Worm (Caenorhabditis elegans): ENCODE results near the gene Y41G9A.5.

The Y41G9A.5 gene

ce11 chrX:2960703-2961102 is 14.2 kb downstream of the Y41G9A.5 start:
- TF ChIP-seq ceh-36 (tag; optimal IDR thresholded peaks at IDR 0.05) (no peak), tbx-11 (GFP tag; IDR thresholded peaks at IDR 0.05) (no peak), flt-1 (GFP tag; IDR thresholded peaks at IDR 0.05) (no peak), sea-1 (GFP tag; conservative IDR thresholded peaks at IDR 0.05) (no peak), tra-4 (tag; optimal IDR thresholded peaks at IDR 0.05) (no peak), hmg-4 (GFP tag; optimal IDR thresholded peaks at IDR 0.05) (no peak), pes-1 (GFP tag; IDR thresholded peaks at IDR 0.05) (no peak), ceh-13 (GFP tag; optimal IDR thresholded peaks at IDR 0.05) (no peak), ama-1 (optimal IDR thresholded peaks at IDR 0.05) (no peak), scrt-1 (GFP tag; IDR thresholded peaks at IDR 0.05) (no peak), ets-7 (tag; optimal IDR thresholded peaks at IDR 0.05) (no peak), aly-1 (tag; optimal IDR thresholded peaks at IDR 0.05) (no peak), hnd-1 (tag; optimal IDR thresholded peaks at IDR 0.05) (no peak), tbx-37 (GFP tag; conservative IDR thresholded peaks at IDR 0.05) (no peak), F13C5.2 (tag; optimal IDR thresholded peaks at IDR 0.05) (no peak), B0310.2 (tag; optimal IDR thresholded peaks at IDR 0.05) (no peak), hmbx-1 (tag; optimal IDR thresholded peaks at IDR 0.05) (no peak)

ce11 chrX:2966252-2966651 is 19.8 kb downstream of the Y41G9A.5 start:
- TF ChIP-seq hmg-4 (GFP tag; optimal IDR thresholded peaks at IDR 0.05), result no peak
- no peak for TF ChIP-seq B0310.2 (tag; optimal IDR thresholded peaks at IDR 0.05)
- no peak for TF ChIP-seq ceh-13 (GFP tag; optimal IDR thresholded peaks at IDR 0.05)
- TF ChIP-seq tbx-37 (GFP tag; conservative IDR thresholded peaks at IDR 0.05), result no peak
- TF ChIP-seq ets-7 (tag; optimal IDR thresholded peaks at IDR 0.05), result no peak
- TF ChIP-seq scrt-1 (GFP tag; IDR thresholded peaks at IDR 0.05), result no peak
- no peak for TF ChIP-seq F13C5.2 (tag; optimal IDR thresholded peaks at IDR 0.05)
- TF ChIP-seq flt-1 (GFP tag; IDR thresholded peaks at IDR 0.05), result no peak
- TF ChIP-seq tbx-11 (GFP tag; IDR thresholded peaks at IDR 0.05), result no peak
- no peak for TF ChIP-seq aly-1 (tag; optimal IDR thresholded peaks at IDR 0.05)
- TF ChIP-seq ama-1 (optimal IDR thresholded peaks at IDR 0.05), result no peak
- TF ChIP-seq sea-1 (GFP tag; conservative IDR thresholded peaks at IDR 0.05), result no peak
- no peak for TF ChIP-seq tra-4 (tag; optimal IDR thresholded peaks at IDR 0.05)
- no peak for TF ChIP-seq hmbx-1 (tag; optimal IDR thresholded peaks at IDR 0.05)
- no peak for TF ChIP-seq pes-1 (GFP tag; IDR thresholded peaks at IDR 0.05)
- no peak for TF ChIP-seq ceh-36 (tag; optimal IDR thresholded peaks at IDR 0.05)
- TF ChIP-seq hnd-1 (tag; optimal IDR thresholded peaks at IDR 0.05), result no peak

ce11 chrX:2969447-2969989 is 23.1 kb downstream of the Y41G9A.5 start:
- TF ChIP-seq B0310.2 (tag; optimal IDR thresholded peaks at IDR 0.05) (no peak), ceh-13 (GFP tag; optimal IDR thresholded peaks at IDR 0.05) (no peak), aly-1 (tag; optimal IDR thresholded peaks at IDR 0.05) (no peak), ceh-36 (tag; optimal IDR thresholded peaks at IDR 0.05) (no peak), scrt-1 (GFP tag; IDR thresholded peaks at IDR 0.05) (no peak), pes-1 (GFP tag; IDR thresholded peaks at IDR 0.05) (no peak)

ce11 chrX:2970212-2970611 is 23.7 kb downstream of the Y41G9A.5 start:
- no peak for TF ChIP-seq pes-1 (GFP tag; IDR thresholded peaks at IDR 0.05)
- no peak for TF ChIP-seq hmg-4 (GFP tag; optimal IDR thresholded peaks at IDR 0.05)
- no peak for TF ChIP-seq tra-4 (tag; optimal IDR thresholded peaks at IDR 0.05)
- TF ChIP-seq aly-1 (tag; optimal IDR thresholded peaks at IDR 0.05), result no peak
- no peak for TF ChIP-seq tbx-11 (GFP tag; IDR thresholded peaks at IDR 0.05)
- TF ChIP-seq tbx-37 (GFP tag; conservative IDR thresholded peaks at IDR 0.05), result no peak
- TF ChIP-seq B0310.2 (tag; optimal IDR thresholded peaks at IDR 0.05), result no peak
- no peak for TF ChIP-seq sea-1 (GFP tag; conservative IDR thresholded peaks at IDR 0.05)
- TF ChIP-seq flt-1 (GFP tag; IDR thresholded peaks at IDR 0.05), result no peak

- TF ChIP-seq ceh-13 (GFP tag; optimal IDR thresholded peaks at IDR 0.05) (no peak), tbx-37 (GFP tag; conservative IDR thresholded peaks at IDR 0.05) (no peak)
Observed at ce11 chrX:2970804-2971395, 24.4 kb downstream of the Y41G9A.5 start.

- TF ChIP-seq sea-1 (GFP tag; conservative IDR thresholded peaks at IDR 0.05), result no peak
- no peak for TF ChIP-seq tbx-37 (GFP tag; conservative IDR thresholded peaks at IDR 0.05)
- TF ChIP-seq B0310.2 (tag; optimal IDR thresholded peaks at IDR 0.05), result no peak
- TF ChIP-seq ama-1 (optimal IDR thresholded peaks at IDR 0.05), result no peak
- no peak for TF ChIP-seq hmbx-1 (tag; optimal IDR thresholded peaks at IDR 0.05)
- TF ChIP-seq aly-1 (tag; optimal IDR thresholded peaks at IDR 0.05), result no peak
- TF ChIP-seq pes-1 (GFP tag; IDR thresholded peaks at IDR 0.05), result no peak
- no peak for TF ChIP-seq hnd-1 (tag; optimal IDR thresholded peaks at IDR 0.05)
- no peak for TF ChIP-seq ceh-36 (tag; optimal IDR thresholded peaks at IDR 0.05)
- TF ChIP-seq F13C5.2 (tag; optimal IDR thresholded peaks at IDR 0.05), result no peak
- TF ChIP-seq tra-4 (tag; optimal IDR thresholded peaks at IDR 0.05), result no peak
- TF ChIP-seq hmg-4 (GFP tag; optimal IDR thresholded peaks at IDR 0.05), result no peak
- no peak for TF ChIP-seq ceh-13 (GFP tag; optimal IDR thresholded peaks at IDR 0.05)
- TF ChIP-seq scrt-1 (GFP tag; IDR thresholded peaks at IDR 0.05), result no peak
- TF ChIP-seq tbx-11 (GFP tag; IDR thresholded peaks at IDR 0.05), result no peak
- TF ChIP-seq ets-7 (tag; optimal IDR thresholded peaks at IDR 0.05), result no peak
- TF ChIP-seq flt-1 (GFP tag; IDR thresholded peaks at IDR 0.05), result no peak
Observed at ce11 chrX:2971542-2971988, 25.1 kb downstream of the Y41G9A.5 start.

ce11 chrX:2972272-2973042 is 26.0 kb downstream of the Y41G9A.5 start:
- no peak for TF ChIP-seq ceh-36 (tag; optimal IDR thresholded peaks at IDR 0.05)
- TF ChIP-seq tbx-11 (GFP tag; IDR thresholded peaks at IDR 0.05), result no peak
- no peak for TF ChIP-seq tra-4 (tag; optimal IDR thresholded peaks at IDR 0.05)
- TF ChIP-seq hmbx-1 (tag; optimal IDR thresholded peaks at IDR 0.05), result no peak
- no peak for TF ChIP-seq scrt-1 (GFP tag; IDR thresholded peaks at IDR 0.05)
- TF ChIP-seq aly-1 (tag; optimal IDR thresholded peaks at IDR 0.05), result no peak
- TF ChIP-seq ceh-13 (GFP tag; optimal IDR thresholded peaks at IDR 0.05), result no peak
- no peak for TF ChIP-seq hmg-4 (GFP tag; optimal IDR thresholded peaks at IDR 0.05)
- no peak for TF ChIP-seq flt-1 (GFP tag; IDR thresholded peaks at IDR 0.05)
- no peak for TF ChIP-seq F13C5.2 (tag; optimal IDR thresholded peaks at IDR 0.05)
- TF ChIP-seq sea-1 (GFP tag; conservative IDR thresholded peaks at IDR 0.05), result no peak
- no peak for TF ChIP-seq ets-7 (tag; optimal IDR thresholded peaks at IDR 0.05)
